Worm (Caenorhabditis elegans) whole organism, L3 larva: ENCODE data around the gene srx-33.

Experiments
- R02D3.7 ChIP-seq: fragments of 150-350 bp; optimal IDR thresholded peaks from 2 replicates; lab custom pipeline; 2014; ENCODE audit warnings: missing biosample characterization, missing genetic modification characterization
- ZK546.5 ChIP-seq: sonication (generic microtip); optimal IDR thresholded peaks from 2 replicates; lab custom pipeline; 2017; ENCODE audit warnings: missing biosample characterization, missing genetic modification characterization
- ama-1 ChIP-seq: fragments of 150-350 bp; optimal IDR thresholded peaks from 2 replicates; lab custom pipeline; 2018
- ceh-16 ChIP-seq: sonication (generic microtip); optimal IDR thresholded peaks from 2 replicates; lab custom pipeline; 2017; ENCODE audit warnings: missing biosample characterization, missing genetic modification characterization
- ceh-28 ChIP-seq: fragments of 150-350 bp; optimal IDR thresholded peaks from 2 replicates; lab custom pipeline; 2014; ENCODE audit warnings: missing biosample characterization, missing genetic modification reagents, missing genetic modification characterization
- daf-12 ChIP-seq: fragments of 150-350 bp; optimal IDR thresholded peaks from 2 replicates; lab custom pipeline; 2014; ENCODE audit warnings: missing biosample characterization, missing genetic modification reagents, missing genetic modification characterization
- egl-27 ChIP-seq: sonication (generic microtip); optimal IDR thresholded peaks from 4 replicates; lab custom pipeline; 2017; ENCODE audit warnings: missing biosample characterization, missing genetic modification reagents, missing genetic modification characterization
- elt-2 ChIP-seq: sonication (generic microtip); optimal IDR thresholded peaks from 2 replicates; lab custom pipeline; 2016; ENCODE audit warnings: missing genetic modification reagents, mild to moderate bottlenecking, missing genetic modification characterization, missing compliant biosample characterization
- elt-3 ChIP-seq, 3 experiments: fragments of 150-350 bp in 1 of 3; sonication (generic microtip) in 2 of 3; optimal IDR thresholded peaks; 2 replicates in 2 of 3; 4 replicates in 1 of 3; lab custom pipeline; 2014 to 2017; ENCODE audit warnings: missing biosample characterization in 3 of 3, missing genetic modification characterization in 3 of 3
- eor-1 ChIP-seq, 2 experiments: fragments of 150-350 bp; optimal IDR thresholded peaks; 2 replicates each; lab custom pipeline; 2014 to 2018; ENCODE audit warnings: missing biosample characterization in 2 of 2, missing genetic modification characterization in 2 of 2
- fkh-10 ChIP-seq: sonication (generic microtip); optimal IDR thresholded peaks from 2 replicates; lab custom pipeline; 2017; ENCODE audit warnings: missing biosample characterization, missing genetic modification reagents, missing genetic modification characterization
- fkh-2 ChIP-seq: fragments of 150-350 bp; optimal IDR thresholded peaks from 2 replicates; lab custom pipeline; 2014; ENCODE audit warnings: missing biosample characterization, missing genetic modification reagents, missing genetic modification characterization
- fos-1 ChIP-seq: fragments of 150-350 bp; optimal IDR thresholded peaks from 2 replicates; lab custom pipeline; 2014; ENCODE audit warnings: missing biosample characterization, missing genetic modification characterization
- hmg-11 ChIP-seq: sonication (generic microtip); optimal IDR thresholded peaks from 2 replicates; lab custom pipeline; 2016; ENCODE audit warnings: missing genetic modification characterization, missing compliant biosample characterization
- jun-1 ChIP-seq: fragments of 150-350 bp; optimal IDR thresholded peaks from 2 replicates; lab custom pipeline; 2014; ENCODE audit warnings: missing biosample characterization, missing genetic modification reagents, missing genetic modification characterization
- lin-15B ChIP-seq: fragments of 150-350 bp; optimal IDR thresholded peaks from 2 replicates; lab custom pipeline; 2014; ENCODE audit warnings: missing biosample characterization, missing genetic modification characterization
- lsy-12 ChIP-seq: sonication (generic microtip); optimal IDR thresholded peaks from 2 replicates; lab custom pipeline; 2016; ENCODE audit warnings: mild to moderate bottlenecking, missing genetic modification characterization, missing compliant biosample characterization
- mdl-1 ChIP-seq: fragments of 150-350 bp; optimal IDR thresholded peaks from 2 replicates; lab custom pipeline; 2014; ENCODE audit warnings: missing biosample characterization, missing genetic modification characterization
- mml-1 ChIP-seq: fragments of 150-350 bp; sonication (generic microtip); optimal IDR thresholded peaks from 3 replicates; lab custom pipeline; 2014; ENCODE audit warnings: missing biosample characterization, missing genetic modification characterization
- nfya-1 ChIP-seq: sonication (generic microtip); optimal IDR thresholded peaks from 2 replicates; lab custom pipeline; 2017; ENCODE audit warnings: missing genetic modification characterization, mild to moderate bottlenecking, missing compliant biosample characterization, antibody characterized with exemption, moderate library complexity; ENCODE audit not compliant: insufficient read depth
- nhr-11 ChIP-seq: fragments of 150-350 bp; optimal IDR thresholded peaks from 2 replicates; lab custom pipeline; 2014; ENCODE audit warnings: missing biosample characterization, missing genetic modification characterization
- nhr-12 ChIP-seq: fragments of 150-350 bp; optimal IDR thresholded peaks from 2 replicates; lab custom pipeline; 2014; ENCODE audit warnings: missing biosample characterization, missing genetic modification characterization
- nhr-237 ChIP-seq: fragments of 150-350 bp; optimal IDR thresholded peaks from 2 replicates; lab custom pipeline; 2014; ENCODE audit warnings: missing biosample characterization, missing genetic modification characterization
- nhr-25 ChIP-seq: sonication (generic microtip); optimal IDR thresholded peaks from 2 replicates; lab custom pipeline; 2017; ENCODE audit warnings: missing biosample characterization, missing genetic modification characterization
- nhr-28 ChIP-seq: fragments of 150-350 bp; optimal IDR thresholded peaks from 2 replicates; lab custom pipeline; 2014; ENCODE audit warnings: missing biosample characterization, missing genetic modification characterization
- nhr-43 ChIP-seq: sonication (generic microtip); optimal IDR thresholded peaks from 2 replicates; lab custom pipeline; 2016; ENCODE audit warnings: mild to moderate bottlenecking, missing genetic modification characterization, missing compliant biosample characterization; ENCODE audit not compliant: poor library complexity, severe bottlenecking
- nhr-77 ChIP-seq: fragments of 150-350 bp; optimal IDR thresholded peaks from 2 replicates; lab custom pipeline; 2014; ENCODE audit warnings: missing biosample characterization, missing genetic modification characterization
- pha-4 ChIP-seq: fragments of 150-350 bp; optimal IDR thresholded peaks from 2 replicates; lab custom pipeline; 2014; ENCODE audit warnings: missing biosample characterization, missing genetic modification reagents, missing genetic modification characterization
- pqm-1 ChIP-seq: fragments of 150-350 bp; optimal IDR thresholded peaks from 2 replicates; lab custom pipeline; 2017; ENCODE audit warnings: missing biosample characterization, missing genetic modification characterization, inconsistent platforms
- snpc-4 ChIP-seq: fragments of 150-350 bp; optimal IDR thresholded peaks from 2 replicates; lab custom pipeline; 2014; ENCODE audit warnings: missing biosample characterization, missing genetic modification characterization
- unc-39 ChIP-seq: sonication (generic microtip); optimal IDR thresholded peaks from 4 replicates; lab custom pipeline; 2017; ENCODE audit warnings: missing biosample characterization, missing genetic modification characterization
- unc-62 ChIP-seq: fragments of 150-350 bp; sonication (generic microtip); optimal IDR thresholded peaks from 4 replicates; lab custom pipeline; 2014; ENCODE audit warnings: missing biosample characterization, missing genetic modification reagents, missing genetic modification characterization
- zag-1 ChIP-seq: fragments of 150-350 bp; optimal IDR thresholded peaks from 2 replicates; lab custom pipeline; 2014; ENCODE audit warnings: missing biosample characterization, missing genetic modification characterization
- ztf-11 ChIP-seq: fragments of 150-350 bp; optimal IDR thresholded peaks from 2 replicates; lab custom pipeline; 2014; ENCODE audit warnings: missing biosample characterization, missing genetic modification characterization
- ztf-4 ChIP-seq: fragments of 150-350 bp; optimal IDR thresholded peaks from 2 replicates; lab custom pipeline; 2014; ENCODE audit warnings: missing biosample characterization, missing genetic modification characterization

The srx-33 gene

ce11 chrV:7096129-7096730 is 22.5 kb downstream of the srx-33 start:
- TF ChIP-seq pqm-1 (tag; lab: Kevin White, UChicago) (peak; percentile 21), nhr-11 (no peak), elt-2 (peak; percentile 27)
- TF ChIP-seq, all 47 proteins: peak for 2

- TF ChIP-seq pqm-1 (tag; lab: Kevin White, UChicago): peak; percentile 44
- TF ChIP-seq egl-27: no peak
- TF ChIP-seq eor-1 (tag; optimal IDR thresholded peaks at IDR 0.05; lab: Kevin White, UChicago): no peak
- no peak for TF ChIP-seq mdl-1 (tag; lab: Kevin White, UChicago)
- TF ChIP-seq ceh-16 (tag; lab: Kevin White, UChicago): no peak
- TF ChIP-seq elt-3 (tag; optimal IDR thresholded peaks at IDR 0.05; lab: Kevin White, UChicago): no peak
- TF ChIP-seq nfya-1 (tag; lab: Kevin White, UChicago): no peak
- TF ChIP-seq nhr-25 (tag; lab: Kevin White, UChicago): no peak
- no peak for TF ChIP-seq nhr-28 (tag; lab: Kevin White, UChicago)
- peak; percentile 74 for TF ChIP-seq elt-2
- no peak for TF ChIP-seq zag-1 (tag; lab: Kevin White, UChicago)
- no peak for TF ChIP-seq lsy-12 (tag; lab: Kevin White, UChicago)
These were observed 23.3 kb downstream of the srx-33 start for ce11 chrV:7095254-7095990.

- TF ChIP-seq ZK546.5 (no peak), nhr-77 (no peak), fkh-2 (tag; lab: Kevin White, UChicago) (no peak), jun-1 (tag; lab: Kevin White, UChicago) (peak; percentile 77), nhr-11 (no peak), R02D3.7 (tag; lab: Kevin White, UChicago) (no peak), nhr-25 (tag; lab: Kevin White, UChicago) (peak; percentile 54), nhr-12 (tag; lab: Kevin White, UChicago) (no peak), daf-12 (tag; lab: Kevin White, UChicago) (no peak), zag-1 (tag; lab: Kevin White, UChicago) (no peak), pha-4 (tag; lab: Kevin White, UChicago) (peak; percentile 85), ceh-28 (tag; lab: Kevin White, UChicago) (peak; percentile 59), mdl-1 (tag; lab: Kevin White, UChicago) (peak; percentile 77), ztf-11 (tag; lab: Kevin White, UChicago) (no peak), elt-3 (tag; optimal IDR thresholded peaks at IDR 0.05; lab: Kevin White, UChicago) (peak in 1 of 3 experiments; percentile 72), nhr-43 (tag; lab: Kevin White, UChicago) (peak; percentile 27), hmg-11 (peak; percentile 30), lsy-12 (tag; lab: Kevin White, UChicago) (no peak), fkh-10 (GFP tag; lab: Kevin White, UChicago) (no peak), fos-1 (no peak), lin-15B (tag; lab: Kevin White, UChicago) (no peak), unc-39 (tag; lab: Kevin White, UChicago) (no peak), unc-62 (GFP tag; lab: Kevin White, UChicago) (no peak), nfya-1 (tag; lab: Kevin White, UChicago) (peak; percentile 40), nhr-237 (tag; lab: Kevin White, UChicago) (no peak), snpc-4 (tag; lab: Kevin White, UChicago) (peak; percentile 46), mml-1 (tag; lab: Kevin White, UChicago) (no peak), pqm-1 (tag; lab: Kevin White, UChicago) (peak; percentile 89), elt-2 (peak; percentile 92)
These were observed 24.8 kb downstream of the srx-33 start, which contains the start of gene nhr-135 for ce11 chrV:7093720-7094401. nhr-135 (minus strand) TSS chrV:7093770.

- TF ChIP-seq ztf-4 (tag; lab: Kevin White, UChicago) (no peak), ama-1 (lab: Kevin White, UChicago) (peak; percentile 64)
These were observed 27.4 kb downstream of the srx-33 start, which contains the start of gene nhr-286 for ce11 chrV:7091287-7091686. nhr-286 (minus strand) TSS chrV:7091610.
